Fruit fly (Drosophila melanogaster) whole organism, embryonic: ENCODE results near the gene ninaC.

Source experiments
- Ada2b ChIP-seq: fragments of 200-800 bp; sonication (Bioruptor generic); IDR thresholded peaks from 2 replicates; pipeline ENCODE4 v1.3.6; 2022; ENCODE audit warnings: missing biosample characterization, missing genetic modification characterization
- CG10366 ChIP-seq: fragments of 200-800 bp; sonication (Bioruptor generic); IDR thresholded peaks from 2 replicates; pipeline ENCODE4 v1.3.6; 2022; ENCODE audit warnings: missing biosample characterization, missing genetic modification characterization
- CG10462 ChIP-seq: fragments of 200-800 bp; sonication (Bioruptor generic); optimal IDR thresholded peaks from 2 replicates; lab custom pipeline; 2016; ENCODE audit warnings: missing biosample characterization, missing genetic modification characterization
- CG10959 ChIP-seq: fragments of 200-800 bp; sonication (Bioruptor generic); IDR thresholded peaks from 2 replicates; pipeline ENCODE4 v1.3.6; 2022; ENCODE audit warnings: missing biosample characterization, missing genetic modification characterization
- CG11456 ChIP-seq: fragments of 200-800 bp; sonication (Bioruptor generic); IDR thresholded peaks from 3 replicates; pipeline ENCODE4 v1.3.6; 2022; ENCODE audit warnings: missing biosample characterization, missing genetic modification characterization
- CG11560 ChIP-seq: fragments of 200-800 bp; sonication (Bioruptor generic); IDR thresholded peaks from 3 replicates; pipeline ENCODE4 v1.3.6; 2022; ENCODE audit warnings: missing biosample characterization, missing genetic modification characterization
- CG12942 ChIP-seq: fragments of 200-800 bp; sonication (Bioruptor generic); optimal IDR thresholded peaks from 3 replicates; lab custom pipeline; 2016; ENCODE audit warnings: missing biosample characterization, missing genetic modification characterization
- CG1529 ChIP-seq: fragments of 200-800 bp; sonication (Bioruptor generic); optimal IDR thresholded peaks from 3 replicates; lab custom pipeline; 2018; ENCODE audit warnings: missing biosample characterization, missing genetic modification characterization
- CG30431 ChIP-seq: fragments of 200-800 bp; sonication (Bioruptor generic); optimal IDR thresholded peaks from 2 replicates; lab custom pipeline; 2017; ENCODE audit warnings: missing biosample characterization, missing genetic modification characterization
- CG32532 ChIP-seq: fragments of 200-800 bp; sonication (Bioruptor generic); IDR thresholded peaks from 2 replicates; pipeline ENCODE4 v1.3.6; 2022; ENCODE audit warnings: missing biosample characterization, missing genetic modification characterization
- CG32767 ChIP-seq: fragments of 200-800 bp; sonication (Bioruptor generic); IDR thresholded peaks from 2 replicates; pipeline ENCODE4 v1.3.6; 2022; ENCODE audit warnings: missing biosample characterization, missing genetic modification characterization
- CG3281 ChIP-seq: fragments of 200-800 bp; sonication (Bioruptor generic); optimal IDR thresholded peaks from 3 replicates; lab custom pipeline; 2017; ENCODE audit warnings: missing biosample characterization, mild to moderate bottlenecking, missing genetic modification characterization
- CG34422 ChIP-seq: fragments of 200-800 bp; sonication (Bioruptor generic); IDR thresholded peaks from 3 replicates; pipeline ENCODE4 v1.3.6; 2022; ENCODE audit warnings: missing biosample characterization, missing genetic modification characterization
- CG42726 ChIP-seq: fragments of 200-800 bp; sonication (Bioruptor generic); IDR thresholded peaks from 2 replicates; pipeline ENCODE4 v1.3.6; 2022; ENCODE audit warnings: missing biosample characterization, missing genetic modification characterization; ENCODE audit not compliant: partially characterized antibody
- CG43689 ChIP-seq: fragments of 200-800 bp; sonication (Bioruptor generic); IDR thresholded peaks from 2 replicates; pipeline ENCODE4 v1.3.6; 2022; ENCODE audit warnings: missing biosample characterization, missing genetic modification characterization
- CG5180 ChIP-seq: fragments of 200-800 bp; sonication (Bioruptor generic); optimal IDR thresholded peaks from 3 replicates; lab custom pipeline; 2017; ENCODE audit warnings: missing biosample characterization, missing genetic modification characterization, mild to moderate bottlenecking, moderate library complexity, missing genetic modification reagents
- CG6654 ChIP-seq: fragments of 200-800 bp; sonication (Bioruptor generic); optimal IDR thresholded peaks from 2 replicates; lab custom pipeline; 2017; ENCODE audit warnings: missing biosample characterization, mild to moderate bottlenecking, missing genetic modification characterization
- CG6765 ChIP-seq: fragments of 200-800 bp; sonication (Bioruptor generic); optimal IDR thresholded peaks from 3 replicates; lab custom pipeline; 2017; ENCODE audit warnings: missing biosample characterization, mild to moderate bottlenecking, missing genetic modification characterization
- CG7357 ChIP-seq: fragments of 200-800 bp; sonication (Bioruptor generic); IDR thresholded peaks from 3 replicates; pipeline ENCODE4 v1.3.6; 2022; ENCODE audit warnings: missing biosample characterization, missing genetic modification characterization
- CG8388 ChIP-seq: fragments of 200-800 bp; sonication (Bioruptor generic); optimal IDR thresholded peaks from 2 replicates; lab custom pipeline; 2019; ENCODE audit warnings: missing biosample characterization, mild to moderate bottlenecking, missing genetic modification characterization, moderate library complexity
- CG9797 ChIP-seq: fragments of 200-800 bp; sonication (Bioruptor generic); optimal IDR thresholded peaks from 3 replicates; lab custom pipeline; 2018; ENCODE audit warnings: missing biosample characterization, mild to moderate bottlenecking, missing genetic modification characterization
- D ChIP-seq, 2 experiments: fragments of 200-800 bp in 1 of 2; fragments of >200 bp in 1 of 2; sonication (Bioruptor generic) in 1 of 2; optimal IDR thresholded peaks; 2 replicates in 1 of 2; 3 replicates in 1 of 2; lab custom pipeline; 2017; ENCODE audit warnings: mild to moderate bottlenecking in 1 of 2, missing biosample characterization in 1 of 2, missing genetic modification characterization in 1 of 2, missing genetic modification reagents in 1 of 2
- Dfd ChIP-seq, 2 experiments: fragments of >200 bp; optimal IDR thresholded peaks; 2 replicates each; lab custom pipeline; 2017; ENCODE audit warnings: missing biosample characterization in 2 of 2, missing genetic modification characterization in 2 of 2
- E2f1 ChIP-seq: fragments of 200-800 bp; sonication (Bioruptor generic); IDR thresholded peaks from 2 replicates; pipeline ENCODE4 v1.3.6; 2022; ENCODE audit warnings: missing biosample characterization, missing genetic modification characterization
- Fer1 ChIP-seq: fragments of 200-800 bp; sonication (Bioruptor generic); optimal IDR thresholded peaks from 2 replicates; lab custom pipeline; 2017; ENCODE audit warnings: missing biosample characterization, mild to moderate bottlenecking, missing genetic modification characterization
- Hey ChIP-seq: fragments of 200-800 bp; sonication (Bioruptor generic); optimal IDR thresholded peaks from 3 replicates; lab custom pipeline; 2018; ENCODE audit warnings: missing biosample characterization, mild to moderate bottlenecking, missing genetic modification characterization
- Hr39 ChIP-seq: fragments of >200 bp; optimal IDR thresholded peaks from 2 replicates; lab custom pipeline; 2017
- Hr51 ChIP-seq, 2 experiments: fragments of 200-800 bp; sonication (Bioruptor generic); optimal IDR thresholded peaks; 2 replicates in 1 of 2; 3 replicates in 1 of 2; lab custom pipeline; 2016 to 2018; ENCODE audit warnings: missing biosample characterization in 2 of 2, missing genetic modification characterization in 2 of 2, mild to moderate bottlenecking in 1 of 2, moderate library complexity in 1 of 2
- Hr78 ChIP-seq, 2 experiments: fragments of 200-800 bp in 1 of 2; fragments of >200 bp in 1 of 2; sonication (Bioruptor generic) in 1 of 2; optimal IDR thresholded peaks; 2 replicates each; lab custom pipeline; 2017 to 2019; ENCODE audit warnings: missing biosample characterization in 2 of 2, missing genetic modification characterization in 2 of 2, mild to moderate bottlenecking in 1 of 2, moderate library complexity in 1 of 2
- Poxn ChIP-seq: fragments of 200-800 bp; sonication (Bioruptor generic); IDR thresholded peaks from 2 replicates; pipeline ENCODE4 v1.3.6; 2022; ENCODE audit warnings: missing biosample characterization, missing genetic modification characterization
- Sox100B ChIP-seq: fragments of 200-800 bp; sonication (Bioruptor generic); optimal IDR thresholded peaks from 3 replicates; lab custom pipeline; 2018; ENCODE audit warnings: missing biosample characterization, mild to moderate bottlenecking, missing genetic modification characterization
- Ssrp ChIP-seq: fragments of 200-800 bp; sonication (Bioruptor generic); optimal IDR thresholded peaks from 2 replicates; lab custom pipeline; 2018; ENCODE audit warnings: missing biosample characterization, mild to moderate bottlenecking, missing genetic modification characterization, moderate library complexity
- bcd ChIP-seq: fragments of 200-800 bp; sonication (Bioruptor generic); optimal IDR thresholded peaks from 2 replicates; lab custom pipeline; 2017; ENCODE audit warnings: missing biosample characterization, mild to moderate bottlenecking, missing genetic modification characterization
- bsh ChIP-seq, 2 experiments: fragments of 200-800 bp; sonication (Bioruptor generic); optimal IDR thresholded peaks; 2 replicates each; lab custom pipeline; 2017 to 2018; ENCODE audit warnings: mild to moderate bottlenecking in 2 of 2, missing biosample characterization in 2 of 2, missing genetic modification characterization in 2 of 2, moderate library complexity in 1 of 2
- chm ChIP-seq: fragments of 200-800 bp; sonication (Bioruptor generic); IDR thresholded peaks from 2 replicates; pipeline ENCODE4 v1.3.6; 2022; ENCODE audit warnings: missing biosample characterization, missing genetic modification characterization
- gro ChIP-seq: fragments of 200-800 bp; sonication (Bioruptor generic); optimal IDR thresholded peaks from 2 replicates; lab custom pipeline; 2016; ENCODE audit warnings: missing biosample characterization, missing genetic modification characterization
- her ChIP-seq: fragments of 200-800 bp; sonication (Bioruptor generic); optimal IDR thresholded peaks from 2 replicates; lab custom pipeline; 2016; ENCODE audit warnings: missing biosample characterization, missing genetic modification characterization
- inv ChIP-seq: fragments of 200-800 bp; sonication (Bioruptor generic); IDR thresholded peaks from 2 replicates; pipeline ENCODE4 v1.3.6; 2022; ENCODE audit warnings: missing biosample characterization, missing genetic modification characterization; ENCODE audit not compliant: partially characterized antibody
- jumu ChIP-seq: fragments of 200-800 bp; sonication (Bioruptor generic); optimal IDR thresholded peaks from 3 replicates; lab custom pipeline; 2016; ENCODE audit warnings: missing biosample characterization, missing genetic modification characterization
- knrl ChIP-seq: fragments of 200-800 bp; sonication (Bioruptor generic); IDR thresholded peaks from 3 replicates; pipeline ENCODE4 v1.3.6; 2022; ENCODE audit warnings: missing biosample characterization, missing genetic modification characterization; ENCODE audit not compliant: partially characterized antibody
- lab ChIP-seq: fragments of 200-800 bp; sonication (Bioruptor generic); optimal IDR thresholded peaks from 3 replicates; lab custom pipeline; 2017; ENCODE audit warnings: missing biosample characterization, missing genetic modification characterization, mild to moderate bottlenecking, moderate library complexity, missing genetic modification reagents
- otp ChIP-seq: fragments of 200-800 bp; sonication (Bioruptor generic); IDR thresholded peaks from 3 replicates; pipeline ENCODE4, ENCODE4 v1.3.6; 2022; ENCODE audit warnings: missing biosample characterization, missing genetic modification characterization
- psq ChIP-seq: fragments of 200-800 bp; sonication (Bioruptor generic); optimal IDR thresholded peaks from 2 replicates; lab custom pipeline; 2017; ENCODE audit warnings: missing biosample characterization, missing genetic modification characterization
- ro ChIP-seq: fragments of 200-800 bp; sonication (Bioruptor generic); IDR thresholded peaks from 2 replicates; pipeline ENCODE4 v1.3.6; 2022; ENCODE audit warnings: missing biosample characterization, missing genetic modification characterization
- sim ChIP-seq: fragments of 200-800 bp; sonication (Bioruptor generic); IDR thresholded peaks from 2 replicates; pipeline ENCODE4 v1.3.6; 2022; ENCODE audit warnings: missing biosample characterization, missing genetic modification characterization
- slp2 ChIP-seq: fragments of 200-800 bp; sonication (Bioruptor generic); optimal IDR thresholded peaks from 2 replicates; lab custom pipeline; 2016; ENCODE audit warnings: missing biosample characterization, missing genetic modification characterization
- tup ChIP-seq: fragments of 200-800 bp; sonication (Bioruptor generic); optimal IDR thresholded peaks from 2 replicates; lab custom pipeline; 2016; ENCODE audit warnings: missing biosample characterization, mild to moderate bottlenecking, missing genetic modification characterization, moderate library complexity
- tx ChIP-seq: fragments of 200-800 bp; sonication (Bioruptor generic); optimal IDR thresholded peaks from 2 replicates; lab custom pipeline; 2016; ENCODE audit warnings: missing biosample characterization, missing genetic modification characterization

ninaC gene

DNA sequence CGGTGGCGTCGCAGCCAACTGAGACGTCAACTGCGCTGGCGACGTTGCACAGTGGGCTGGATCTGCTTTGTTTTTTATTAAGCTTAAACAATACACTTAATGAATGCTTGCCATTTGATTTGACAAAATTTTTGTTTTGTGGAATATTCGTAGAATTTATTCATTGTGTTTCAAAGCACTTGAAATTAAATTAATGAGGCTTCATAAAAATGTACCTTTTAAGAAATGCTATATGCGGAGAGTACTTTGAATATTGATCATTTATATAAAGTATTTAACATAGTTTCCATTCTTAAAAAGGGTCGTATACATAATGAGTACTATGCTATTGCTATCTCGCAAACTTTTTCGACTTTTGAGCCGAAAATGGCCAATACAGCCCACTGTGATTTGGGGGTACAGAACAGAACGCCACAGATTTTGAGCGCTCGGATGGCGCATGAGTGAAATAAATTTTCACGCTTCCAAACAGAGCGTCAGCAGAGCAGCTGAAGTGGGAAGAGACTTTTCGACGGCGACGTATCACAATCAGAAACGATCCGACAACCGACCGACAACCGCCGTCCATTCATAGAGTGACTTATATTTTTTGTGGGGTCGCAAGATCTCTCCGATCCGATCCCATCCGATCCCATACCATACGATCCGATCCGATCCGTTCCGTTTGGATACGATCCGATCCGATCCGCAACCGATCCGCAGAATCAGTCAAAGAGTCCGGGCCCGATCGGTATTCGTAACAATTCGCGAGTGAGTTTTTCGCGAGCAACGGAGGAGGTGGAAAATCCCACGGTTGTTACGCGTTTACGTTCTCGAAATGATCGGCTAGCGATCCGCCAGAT is 44.1 kb upstream of the ninaC start, which contains the start of gene Wnt6 (continued):
- no peak for TF ChIP-seq lab (GFP tag; lab: Kevin White, UChicago)
- TF ChIP-seq CG12942 (GFP tag; lab: Kevin White, UChicago) = peak; percentile 42
- TF ChIP-seq inv (GFP tag; lab: Robert Waterston, UW) = no peak
- no peak for TF ChIP-seq sim (GFP tag; lab: Robert Waterston, UW)
- peak in 1 of 2 experiments; percentile 58 for TF ChIP-seq Hr51 (GFP tag; optimal IDR thresholded peaks at IDR 0.05; lab: Kevin White, UChicago)
- TF ChIP-seq CG42726 (GFP tag; lab: Robert Waterston, UW) = no peak
- no peak for TF ChIP-seq Fer1
- peak; percentile 60 for TF ChIP-seq bcd
- TF ChIP-seq otp (GFP tag; lab: Robert Waterston, UW) = no peak
- peak; percentile 37; the same call in 1 of the 2 replicates for TF ChIP-seq CG32767 (GFP tag; lab: Robert Waterston, UW)
- TF ChIP-seq CG32532 = peak; percentile 45
- peak; percentile 14; the same call in 2 of the 3 replicates for TF ChIP-seq CG34422 (GFP tag; lab: Robert Waterston, UW)
- peak; percentile 49 for TF ChIP-seq Ada2b (GFP tag; lab: Robert Waterston, UW)
- TF ChIP-seq CG30431 (GFP tag; lab: Kevin White, UChicago) = peak; percentile 33
- 0 out of 3 replicates have a peak, but pooled peaks have one; percentile 12 for TF ChIP-seq CG11560
- TF ChIP-seq Dfd (GFP tag; optimal IDR thresholded peaks at IDR 0.05; lab: Kevin White, UChicago) = no peak
- TF ChIP-seq bsh (GFP tag; optimal IDR thresholded peaks at IDR 0.05; lab: Kevin White, UChicago) = peak in 1 of 2 experiments; percentile 66
- TF ChIP-seq her (GFP tag; lab: Kevin White, UChicago) = no peak
- TF ChIP-seq psq = peak; percentile 6
- peak; percentile 41 for TF ChIP-seq CG3281 (GFP tag; lab: Kevin White, UChicago)
- no peak for TF ChIP-seq CG10959
- no peak for TF ChIP-seq chm (GFP tag; lab: Robert Waterston, UW)
- peak; percentile 49 for TF ChIP-seq tx (GFP tag; lab: Kevin White, UChicago)
- TF ChIP-seq Sox100B = peak; percentile 73
- TF ChIP-seq gro = no peak
- TF ChIP-seq CG5180 (GFP tag; lab: Kevin White, UChicago) = peak; percentile 29
- 0 out of 2 replicates have a peak, but pooled peaks have one; percentile 35 for TF ChIP-seq Poxn (GFP tag; lab: Robert Waterston, UW)
- TF ChIP-seq E2f1 (GFP tag; lab: Robert Waterston, UW) = no peak
- TF ChIP-seq CG1529 (GFP tag; lab: Kevin White, UChicago) = peak; percentile 72
- TF ChIP-seq CG11456 (GFP tag; lab: Robert Waterston, UW) = no peak
- no peak for TF ChIP-seq CG6654 (GFP tag; lab: Kevin White, UChicago)
- no peak for TF ChIP-seq CG9797 (GFP tag; lab: Kevin White, UChicago)
- TF ChIP-seq jumu (GFP tag; lab: Kevin White, UChicago) = peak; percentile 29
- TF ChIP-seq tup (GFP tag; lab: Kevin White, UChicago) = no peak
- TF ChIP-seq D (optimal IDR thresholded peaks at IDR 0.05; lab: Kevin White, UChicago) = no peak
- TF ChIP-seq D (GFP tag; optimal IDR thresholded peaks at IDR 0.05; lab: Kevin White, UChicago) = peak; percentile 45
- no peak for TF ChIP-seq knrl (GFP tag; lab: Robert Waterston, UW)
- TF ChIP-seq CG6765 (GFP tag; lab: Kevin White, UChicago) = peak; percentile 6
- no peak for TF ChIP-seq CG7357 (GFP tag; lab: Robert Waterston, UW)
- TF ChIP-seq Hr39 = no peak
- TF ChIP-seq CG8388 (GFP tag; lab: Kevin White, UChicago) = no peak
- TF ChIP-seq ro = peak; percentile 10; the same call in 1 of the 2 replicates
- no peak for TF ChIP-seq CG43689
- TF ChIP-seq CG10366 (GFP tag; lab: Robert Waterston, UW) = no peak
- TF ChIP-seq slp2 (GFP tag; lab: Kevin White, UChicago) = peak; percentile 36
- peak; percentile 66 for TF ChIP-seq Ssrp
- TF ChIP-seq Hey = no peak
- TF ChIP-seq CG10462 (GFP tag; lab: Kevin White, UChicago) = peak; percentile 71
- peak in 1 of 2 experiments; percentile 66 for TF ChIP-seq Hr78 (GFP tag; optimal IDR thresholded peaks at IDR 0.05; lab: Kevin White, UChicago)
